Worm (Caenorhabditis elegans): ENCODE measurements around the gene tag-115.

The tag-115 gene

DNA sequence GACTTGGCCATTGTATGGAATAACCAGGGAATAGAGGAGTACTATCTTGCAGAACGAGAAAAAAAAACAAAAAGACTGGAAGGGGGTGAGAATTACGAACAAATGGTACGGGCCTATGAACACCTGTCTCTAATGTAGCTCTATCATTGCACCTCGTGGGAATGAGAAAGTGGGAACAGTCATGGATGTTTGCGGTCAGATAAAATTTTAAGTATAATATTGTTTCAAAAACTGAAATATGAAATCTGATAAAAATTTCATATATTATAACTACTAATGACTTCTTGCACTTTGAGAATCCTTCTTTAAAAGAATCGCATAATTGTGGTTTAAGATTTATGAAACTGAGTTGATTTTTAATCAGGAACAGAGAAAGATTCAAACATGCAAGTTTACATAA lies 46.0 kb downstream of the tag-115 start, which contains the start of gene F58D2.5:
Gene F58D2.5 (minus strand): TSS at position 101 of the 400 bp plus-strand sequence.
- TF ChIP-seq F10B5.3 (tag; optimal IDR thresholded peaks at IDR 0.05) (no peak), nhr-25 (tag; optimal IDR thresholded peaks at IDR 0.05; ENCODE audit: borderline replicate concordance, insufficient read depth) (no peak), aly-2 (tag; optimal IDR thresholded peaks at IDR 0.05) (no peak), lin-15B (tag; optimal IDR thresholded peaks at IDR 0.05) (no peak), daf-19 (GFP tag; conservative IDR thresholded peaks at IDR 0.05) (no peak), nhr-6 (tag; optimal IDR thresholded peaks at IDR 0.05) (no peak), ceh-20 (GFP tag; IDR thresholded peaks at IDR 0.05) (no peak), nhr-48 (tag; optimal IDR thresholded peaks at IDR 0.05) (no peak), nhr-76 (tag; optimal IDR thresholded peaks at IDR 0.05) (no peak), lin-1 (GFP tag; IDR thresholded peaks at IDR 0.05) (no peak), nhr-41 (GFP tag; IDR thresholded peaks at IDR 0.05) (no peak), ztf-11 (tag; optimal IDR thresholded peaks at IDR 0.05) (no peak), cey-2 (tag; optimal IDR thresholded peaks at IDR 0.05; ENCODE audit: borderline replicate concordance, insufficient read depth) (no peak), vab-7 (GFP tag; IDR thresholded peaks at IDR 0.05) (no peak), F44E2.7 (GFP tag; IDR thresholded peaks at IDR 0.05) (no peak), F49E8.2 (tag; optimal IDR thresholded peaks at IDR 0.05; ENCODE audit: borderline replicate concordance) (no peak), ZK546.5 (tag; optimal IDR thresholded peaks at IDR 0.05) (no peak), nhr-102 (tag; optimal IDR thresholded peaks at IDR 0.05) (no peak), mes-2 (tag; optimal IDR thresholded peaks at IDR 0.05; ENCODE audit: poor library complexity, severe bottlenecking) (no peak)

- no peak for TF ChIP-seq rbr-2 (tag; optimal IDR thresholded peaks at IDR 0.05)
- TF ChIP-seq aha-1 (tag) = no peak
- TF ChIP-seq nhr-76 (tag; optimal IDR thresholded peaks at IDR 0.05) = no peak
- TF ChIP-seq tag-97 (GFP tag; IDR thresholded peaks at IDR 0.05) = no peak
- TF ChIP-seq nhr-237 (tag; optimal IDR thresholded peaks at IDR 0.05) = no peak
- TF ChIP-seq saeg-2 (GFP tag; IDR thresholded peaks at IDR 0.05) = no peak
- no peak for TF ChIP-seq dmd-9 (GFP tag; IDR thresholded peaks at IDR 0.05)
- TF ChIP-seq lin-29 (GFP tag; IDR thresholded peaks at IDR 0.05) = no peak
- no peak for TF ChIP-seq pqm-1 (tag; optimal IDR thresholded peaks at IDR 0.05)
- TF ChIP-seq F49E8.2 (tag; optimal IDR thresholded peaks at IDR 0.05; ENCODE audit: borderline replicate concordance) = no peak
Measured at ce11 chrIV:13190075-13190474, 49.1 kb downstream of the tag-115 start.

ce11 chrIV:13189467-13189866 lies 49.7 kb downstream of the tag-115 start, which contains the start of gene F58D2.2:
Gene F58D2.2 (plus strand): TSS chrIV:13189767.
- TF ChIP-seq ceh-32 (tag; optimal IDR thresholded peaks at IDR 0.05; ENCODE audit: poor library complexity) (no peak), skn-1 (tag; optimal IDR thresholded peaks at IDR 0.05) (no peak), F49E8.2 (tag; optimal IDR thresholded peaks at IDR 0.05; ENCODE audit: borderline replicate concordance) (no peak)

- TF ChIP-seq php-3 (GFP tag; IDR thresholded peaks at IDR 0.05) = no peak
- TF ChIP-seq zip-11 (GFP tag; IDR thresholded peaks at IDR 0.05) = no peak
- TF ChIP-seq hlh-30 (tag; optimal IDR thresholded peaks at IDR 0.05; ENCODE audit: insufficient read depth) = no peak
- no peak for TF ChIP-seq nhr-6 (tag; optimal IDR thresholded peaks at IDR 0.05)
Measured at ce11 chrIV:13188959-13189358, 50.3 kb downstream of the tag-115 start, which contains the start of gene F58D2.4. Gene F58D2.4 (minus strand): TSS chrIV:13189059.

Measured in whole organism, L4 larva.